Worm (Caenorhabditis elegans) whole organism, L4 larva: ENCODE results near the gene hmp-1.
"Not testable (repeated sequence)": the region's sequence is repeated elsewhere in the genome, so short reads cannot be mapped to it uniquely, and the experiment has no call there.

Source experiments
- T20F7.1 ChIP-seq: fragments of 200-800 bp; sonication (Bioruptor generic); optimal IDR thresholded peaks from 2 replicates; lab custom pipeline; 2018; ENCODE audit warnings: mild to moderate bottlenecking, missing genetic modification characterization, missing compliant biosample characterization
- ceh-82 ChIP-seq: sonication (generic microtip); optimal IDR thresholded peaks from 2 replicates; lab custom pipeline; 2017; ENCODE audit warnings: missing biosample characterization, missing genetic modification characterization
- ces-1 ChIP-seq: fragments of 150-350 bp; sonication (generic microtip); optimal IDR thresholded peaks from 4 replicates; lab custom pipeline; 2014; ENCODE audit warnings: missing biosample characterization, missing genetic modification reagents, missing genetic modification characterization
- daf-19 ChIP-seq: fragments of 200-800 bp; sonication (Bioruptor generic); conservative IDR thresholded peaks from 2 replicates; pipeline ENCODE4 v1.3.6; 2022; ENCODE audit warnings: missing genetic modification characterization, missing compliant biosample characterization
- duxl-1 ChIP-seq: sonication (generic microtip); optimal IDR thresholded peaks from 2 replicates; lab custom pipeline; 2016; ENCODE audit warnings: mild to moderate bottlenecking, missing genetic modification characterization, moderate library complexity, missing compliant biosample characterization; ENCODE audit not compliant: poor library complexity
- lin-39 ChIP-seq: fragments of 150-350 bp; optimal IDR thresholded peaks from 2 replicates; lab custom pipeline; 2014; ENCODE audit warnings: missing biosample characterization, missing genetic modification reagents, missing genetic modification characterization
- lsy-2 ChIP-seq, 2 experiments: fragments of 150-350 bp in 1 of 2; sonication (generic microtip) in 1 of 2; optimal IDR thresholded peaks; 2 replicates each; lab custom pipeline; 2014 to 2017; ENCODE audit warnings: missing biosample characterization in 2 of 2, missing genetic modification characterization in 2 of 2
- nhr-10 ChIP-seq: fragments of 150-350 bp; optimal IDR thresholded peaks from 2 replicates; lab custom pipeline; 2014; ENCODE audit warnings: missing biosample characterization, missing genetic modification characterization
- nhr-76 ChIP-seq: fragments of 150-350 bp; optimal IDR thresholded peaks from 2 replicates; lab custom pipeline; 2014; ENCODE audit warnings: missing biosample characterization, missing genetic modification characterization
- pqm-1 ChIP-seq: sonication (generic microtip); optimal IDR thresholded peaks from 2 replicates; lab custom pipeline; 2017; ENCODE audit warnings: missing biosample characterization, missing genetic modification characterization
- snpc-4 ChIP-seq: fragments of 150-350 bp; optimal IDR thresholded peaks from 2 replicates; lab custom pipeline; 2014; ENCODE audit warnings: missing biosample characterization, missing genetic modification characterization
- unc-62 ChIP-seq, 3 experiments: fragments of 150-350 bp in 1 of 3; sonication (generic microtip); optimal IDR thresholded peaks in 2 of 3; peaks in 1 of 3; 1 replicate in 1 of 3; 2 replicates in 2 of 3; lab custom pipeline; 2014 to 2017; ENCODE audit warnings: missing biosample characterization in 3 of 3, missing genetic modification characterization in 3 of 3, missing genetic modification reagents in 3 of 3, missing genotype in 1 of 3

- not testable (repeated sequence) for TF ChIP-seq snpc-4 (tag; lab: Kevin White, UChicago); pqm-1; unc-62 (GFP tag; optimal IDR thresholded peaks at IDR 0.05 in 1 of 2; lab: Kevin White, UChicago); unc-62 (tag; optimal IDR thresholded peaks at IDR 0.05; lab: Kevin White, UChicago); nhr-76 (tag; lab: Kevin White, UChicago); duxl-1 (tag; lab: Kevin White, UChicago); daf-19 (GFP tag; lab: Robert Waterston, UW); T20F7.1 (GFP tag; lab: Kevin White, UChicago); ces-1 (GFP tag; lab: Kevin White, UChicago); lsy-2 (tag; optimal IDR thresholded peaks at IDR 0.05; lab: Kevin White, UChicago); ceh-82 (tag; lab: Kevin White, UChicago); lin-39 (tag; lab: Kevin White, UChicago); nhr-10 (tag; lab: Kevin White, UChicago)
Measured at ce11 chrV:11823125-11823833, 22.4 kb upstream of the hmp-1 start.
